Worm (Caenorhabditis elegans) whole organism, midembryonic: ENCODE data around the gene rps-5.
A peak's percentile ranks its signal among the peaks of the same experiment; 100 is the strongest.

Source experiments
- T22C8.4 ChIP-seq: fragments of 200-800 bp; sonication (Bioruptor generic); IDR thresholded peaks from 2 replicates; pipeline ENCODE4 v1.3.6; 2022; ENCODE audit warnings: missing genetic modification characterization, missing compliant biosample characterization
- cog-1 ChIP-seq: sonication (generic microtip); optimal IDR thresholded peaks from 2 replicates; lab custom pipeline; 2016; ENCODE audit warnings: missing genetic modification characterization, missing compliant biosample characterization
- flt-1 ChIP-seq: fragments of 200-800 bp; sonication (Bioruptor generic); IDR thresholded peaks from 2 replicates; pipeline ENCODE4 v1.3.6; 2022; ENCODE audit warnings: missing genetic modification characterization, missing compliant biosample characterization
- klf-2 ChIP-seq: fragments of 200-800 bp; sonication (Bioruptor generic); conservative IDR thresholded peaks from 2 replicates; pipeline ENCODE4 v1.3.6; 2022; ENCODE audit warnings: missing genetic modification reagents, missing genetic modification characterization, missing compliant biosample characterization
- med-1 ChIP-seq: sonication (generic microtip); optimal IDR thresholded peaks from 2 replicates; lab custom pipeline; 2017; ENCODE audit warnings: missing genetic modification characterization, mild to moderate bottlenecking, missing compliant biosample characterization, antibody characterized with exemption, missing genetic modification reagents; ENCODE audit not compliant: insufficient read depth
- ref-1 ChIP-seq: fragments of 200-800 bp; sonication (Bioruptor generic); conservative IDR thresholded peaks from 2 replicates; pipeline ENCODE4 v1.3.6; 2022; ENCODE audit warnings: missing genetic modification reagents, missing genetic modification characterization, missing compliant biosample characterization
- tab-1 ChIP-seq: fragments of 200-800 bp; sonication (Bioruptor generic); IDR thresholded peaks from 2 replicates; pipeline ENCODE4 v1.3.6; 2022; ENCODE audit warnings: missing genetic modification characterization, missing compliant biosample characterization
- ztf-23 ChIP-seq: fragments of 200-800 bp; sonication (Bioruptor generic); IDR thresholded peaks from 2 replicates; pipeline ENCODE4 v1.3.6; 2022; ENCODE audit warnings: missing genetic modification reagents, missing genetic modification characterization, missing compliant biosample characterization
- ztf-29 ChIP-seq: fragments of 200-800 bp; sonication (Bioruptor generic); IDR thresholded peaks from 2 replicates; pipeline ENCODE4 v1.3.6; 2022; ENCODE audit warnings: missing genetic modification reagents, missing genetic modification characterization, missing compliant biosample characterization

The rps-5 gene

ce11 chrIV:11082153-11082552 is 28.7 kb downstream of the rps-5 start, which contains the start of gene let-70:
Gene let-70, minus strand, starts transcription at chrIV:11082253.
- TF ChIP-seq tab-1 (GFP tag; lab: Robert Waterston, UW) (no peak), med-1 (no peak), ztf-29 (GFP tag; lab: Robert Waterston, UW) (no peak), flt-1 (GFP tag; lab: Robert Waterston, UW) (no peak), cog-1 (tag; lab: Kevin White, UChicago) (no peak), T22C8.4 (GFP tag; lab: Robert Waterston, UW) (no peak), klf-2 (GFP tag; lab: Robert Waterston, UW) (no peak), ref-1 (GFP tag; lab: Robert Waterston, UW) (no peak), ztf-23 (GFP tag; lab: Robert Waterston, UW) (no peak)

ce11 chrIV:11080823-11081285 is 30.0 kb downstream of the rps-5 start, which contains the start of gene atg-7:
Gene atg-7, minus strand, starts transcription at chrIV:11081055.
- TF ChIP-seq klf-2 (GFP tag; lab: Robert Waterston, UW) = no peak
- TF ChIP-seq flt-1 (GFP tag; lab: Robert Waterston, UW) = no peak
- no peak for TF ChIP-seq ref-1 (GFP tag; lab: Robert Waterston, UW)
- no peak for TF ChIP-seq ztf-23 (GFP tag; lab: Robert Waterston, UW)
- no peak for TF ChIP-seq med-1
- no peak for TF ChIP-seq cog-1 (tag; lab: Kevin White, UChicago)
- TF ChIP-seq T22C8.4 (GFP tag; lab: Robert Waterston, UW) = no peak
- no peak for TF ChIP-seq tab-1 (GFP tag; lab: Robert Waterston, UW)
- TF ChIP-seq ztf-29 (GFP tag; lab: Robert Waterston, UW) = no peak

ce11 chrIV:11078482-11078881 is 32.4 kb downstream of the rps-5 start, which contains the start of gene Y5F2A.4:
Gene Y5F2A.4, minus strand, starts transcription at chrIV:11078582.
- TF ChIP-seq tab-1 (GFP tag; lab: Robert Waterston, UW) (no peak), cog-1 (tag; lab: Kevin White, UChicago) (no peak), ztf-29 (GFP tag; lab: Robert Waterston, UW) (no peak), med-1 (no peak), klf-2 (GFP tag; lab: Robert Waterston, UW) (no peak), T22C8.4 (GFP tag; lab: Robert Waterston, UW) (no peak)

- TF ChIP-seq tab-1 (GFP tag; lab: Robert Waterston, UW) (no peak), klf-2 (GFP tag; lab: Robert Waterston, UW) (no peak), T22C8.4 (GFP tag; lab: Robert Waterston, UW) (no peak), med-1 (no peak), ztf-29 (GFP tag; lab: Robert Waterston, UW) (no peak), ref-1 (GFP tag; lab: Robert Waterston, UW) (no peak), ztf-23 (GFP tag; lab: Robert Waterston, UW) (no peak), cog-1 (tag; lab: Kevin White, UChicago) (no peak), flt-1 (GFP tag; lab: Robert Waterston, UW) (no peak)
Measured at ce11 chrIV:11068314-11068713, 42.5 kb downstream of the rps-5 start.

- no peak for TF ChIP-seq T22C8.4 (GFP tag; lab: Robert Waterston, UW)
- no peak for TF ChIP-seq ztf-23 (GFP tag; lab: Robert Waterston, UW)
- no peak for TF ChIP-seq flt-1 (GFP tag; lab: Robert Waterston, UW)
- no peak for TF ChIP-seq ztf-29 (GFP tag; lab: Robert Waterston, UW)
- no peak for TF ChIP-seq cog-1 (tag; lab: Kevin White, UChicago)
- TF ChIP-seq klf-2 (GFP tag; lab: Robert Waterston, UW) = no peak
- TF ChIP-seq tab-1 (GFP tag; lab: Robert Waterston, UW) = no peak
- TF ChIP-seq ref-1 (GFP tag; lab: Robert Waterston, UW) = no peak
- TF ChIP-seq med-1 = no peak
Measured at ce11 chrIV:11067003-11067402, 43.8 kb downstream of the rps-5 start, which contains the start of gene ttr-17. Gene ttr-17, minus strand, starts transcription at chrIV:11067026.

- TF ChIP-seq ref-1 (GFP tag; lab: Robert Waterston, UW) (no peak), ztf-29 (GFP tag; lab: Robert Waterston, UW) (no peak), tab-1 (GFP tag; lab: Robert Waterston, UW) (no peak), flt-1 (GFP tag; lab: Robert Waterston, UW) (0 out of 2 replicates have a peak, but pooled peaks have one; percentile 5), ztf-23 (GFP tag; lab: Robert Waterston, UW) (no peak), cog-1 (tag; lab: Kevin White, UChicago) (no peak), T22C8.4 (GFP tag; lab: Robert Waterston, UW) (no peak), klf-2 (GFP tag; lab: Robert Waterston, UW) (no peak)
Measured at ce11 chrIV:11063962-11064361, 46.9 kb downstream of the rps-5 start, which contains the start of gene ttr-16. Gene ttr-16, minus strand, starts transcription at chrIV:11064137.

- TF ChIP-seq T22C8.4 (GFP tag; lab: Robert Waterston, UW) (no peak), tab-1 (GFP tag; lab: Robert Waterston, UW) (no peak), med-1 (no peak), ref-1 (GFP tag; lab: Robert Waterston, UW) (no peak), cog-1 (tag; lab: Kevin White, UChicago) (no peak), flt-1 (GFP tag; lab: Robert Waterston, UW) (no peak), ztf-23 (GFP tag; lab: Robert Waterston, UW) (no peak), ztf-29 (GFP tag; lab: Robert Waterston, UW) (no peak), klf-2 (GFP tag; lab: Robert Waterston, UW) (no peak)
Measured at ce11 chrIV:11062984-11063613, 47.7 kb downstream of the rps-5 start.
